Fruit fly (Drosophila melanogaster) whole organism, embryonic: Measurements from ENCODE around the gene CG14853.

Experiments used
- Ada2b ChIP-seq: fragments of 200-800 bp; sonication (Bioruptor generic); IDR thresholded peaks from 2 replicates; pipeline ENCODE4 v1.3.6; 2022; ENCODE audit warnings: missing biosample characterization, missing genetic modification characterization
- Blimp-1 ChIP-seq: fragments of 200-800 bp; sonication (Bioruptor generic); optimal IDR thresholded peaks from 3 replicates; lab custom pipeline; 2018; ENCODE audit warnings: missing biosample characterization, missing genetic modification characterization, mild to moderate bottlenecking, moderate library complexity, missing genetic modification reagents
- C15 ChIP-seq: fragments of 200-800 bp; sonication (Bioruptor generic); IDR thresholded peaks from 3 replicates; pipeline ENCODE4 v1.3.6; 2022; ENCODE audit warnings: missing biosample characterization, missing genetic modification characterization
- CG14860 ChIP-seq: fragments of 200-800 bp; sonication (Bioruptor generic); IDR thresholded peaks from 3 replicates; pipeline ENCODE4 v1.3.6; 2022; ENCODE audit warnings: missing biosample characterization, missing genetic modification characterization; ENCODE audit not compliant: partially characterized antibody
- CG1602 ChIP-seq: fragments of 200-800 bp; sonication (Bioruptor generic); optimal IDR thresholded peaks from 3 replicates; lab custom pipeline; 2016; ENCODE audit warnings: missing biosample characterization, missing genetic modification characterization
- CG1603 ChIP-seq: fragments of 200-800 bp; sonication (Bioruptor generic); optimal IDR thresholded peaks from 2 replicates; lab custom pipeline; 2019; ENCODE audit warnings: missing biosample characterization, mild to moderate bottlenecking, missing genetic modification characterization, moderate library complexity
- CG17912 ChIP-seq: fragments of 200-800 bp; sonication (Bioruptor generic); optimal IDR thresholded peaks from 2 replicates; lab custom pipeline; 2018; ENCODE audit warnings: missing biosample characterization, mild to moderate bottlenecking, missing genetic modification characterization
- CG1792 ChIP-seq: fragments of 200-800 bp; sonication (Bioruptor generic); optimal IDR thresholded peaks from 2 replicates; lab custom pipeline; 2016; ENCODE audit warnings: missing biosample characterization, missing genetic modification characterization
- CG2129 ChIP-seq: fragments of 200-800 bp; sonication (Bioruptor generic); IDR thresholded peaks from 2 replicates; pipeline ENCODE4 v1.3.6; 2022; ENCODE audit warnings: missing biosample characterization, missing genetic modification characterization; ENCODE audit not compliant: partially characterized antibody
- CG42726 ChIP-seq: fragments of 200-800 bp; sonication (Bioruptor generic); IDR thresholded peaks from 2 replicates; pipeline ENCODE4 v1.3.6; 2022; ENCODE audit warnings: missing biosample characterization, missing genetic modification characterization; ENCODE audit not compliant: partially characterized antibody
- CG4404 ChIP-seq: fragments of 200-800 bp; sonication (Bioruptor generic); IDR thresholded peaks from 2 replicates; pipeline ENCODE4 v1.3.6; 2022; ENCODE audit warnings: missing biosample characterization, missing genetic modification characterization
- CG5180 ChIP-seq: fragments of 200-800 bp; sonication (Bioruptor generic); optimal IDR thresholded peaks from 3 replicates; lab custom pipeline; 2017; ENCODE audit warnings: missing biosample characterization, missing genetic modification characterization, mild to moderate bottlenecking, moderate library complexity, missing genetic modification reagents
- CG7357 ChIP-seq: fragments of 200-800 bp; sonication (Bioruptor generic); IDR thresholded peaks from 3 replicates; pipeline ENCODE4 v1.3.6; 2022; ENCODE audit warnings: missing biosample characterization, missing genetic modification characterization
- CG7745 ChIP-seq: fragments of 200-800 bp; sonication (Bioruptor generic); optimal IDR thresholded peaks from 2 replicates; lab custom pipeline; 2018; ENCODE audit warnings: missing biosample characterization, mild to moderate bottlenecking, missing genetic modification characterization, moderate library complexity
- CG9797 ChIP-seq: fragments of 200-800 bp; sonication (Bioruptor generic); optimal IDR thresholded peaks from 3 replicates; lab custom pipeline; 2018; ENCODE audit warnings: missing biosample characterization, mild to moderate bottlenecking, missing genetic modification characterization
- D ChIP-seq, 2 experiments: fragments of 200-800 bp in 1 of 2; fragments of >200 bp in 1 of 2; sonication (Bioruptor generic) in 1 of 2; optimal IDR thresholded peaks; 2 replicates in 1 of 2; 3 replicates in 1 of 2; lab custom pipeline; 2017; ENCODE audit warnings: mild to moderate bottlenecking in 1 of 2, missing biosample characterization in 1 of 2, missing genetic modification characterization in 1 of 2, missing genetic modification reagents in 1 of 2
- D19A ChIP-seq: fragments of 200-800 bp; optimal IDR thresholded peaks from 3 replicates; lab custom pipeline; 2019; ENCODE audit warnings: missing biosample characterization, mild to moderate bottlenecking, missing genetic modification characterization, moderate library complexity
- Deaf1 ChIP-seq: fragments of 200-800 bp; optimal IDR thresholded peaks from 3 replicates; lab custom pipeline; 2019; ENCODE audit warnings: missing biosample characterization, mild to moderate bottlenecking, missing genetic modification characterization, moderate library complexity
- Dfd ChIP-seq, 2 experiments: fragments of >200 bp; optimal IDR thresholded peaks; 2 replicates each; lab custom pipeline; 2017; ENCODE audit warnings: missing biosample characterization in 2 of 2, missing genetic modification characterization in 2 of 2
- Ets65A ChIP-seq: fragments of 200-800 bp; sonication (Bioruptor generic); peaks from one replicate; lab custom pipeline; 2016; ENCODE audit warnings: missing biosample characterization, missing genetic modification characterization
- Fer1 ChIP-seq: fragments of 200-800 bp; sonication (Bioruptor generic); optimal IDR thresholded peaks from 2 replicates; lab custom pipeline; 2017; ENCODE audit warnings: missing biosample characterization, mild to moderate bottlenecking, missing genetic modification characterization
- HLH3B ChIP-seq: fragments of 200-800 bp; sonication (Bioruptor generic); IDR thresholded peaks from 2 replicates; pipeline ENCODE4 v1.3.6; 2022; ENCODE audit warnings: missing biosample characterization, missing genetic modification characterization
- Hr3 ChIP-seq: fragments of 200-800 bp; sonication (Bioruptor generic); optimal IDR thresholded peaks from 3 replicates; lab custom pipeline; 2016; ENCODE audit warnings: missing biosample characterization, missing genetic modification characterization
- Lhr ChIP-seq: fragments of 200-800 bp; sonication (Bioruptor generic); optimal IDR thresholded peaks from 3 replicates; lab custom pipeline; 2017; ENCODE audit warnings: mild to moderate bottlenecking, missing biosample characterization, missing genetic modification reagents, missing genetic modification characterization
- Nf-YA ChIP-seq: fragments of 200-800 bp; sonication (Bioruptor generic); IDR thresholded peaks from 2 replicates; pipeline ENCODE4 v1.3.6; 2022; ENCODE audit warnings: missing biosample characterization, missing genetic modification characterization
- Opbp ChIP-seq: fragments of 200-800 bp; sonication (Bioruptor generic); IDR thresholded peaks from 3 replicates; pipeline ENCODE4 v1.3.6; 2022; ENCODE audit warnings: missing biosample characterization, missing genetic modification characterization; ENCODE audit not compliant: partially characterized antibody
- Trl ChIP-seq, 3 experiments: fragments of >200 bp in 2 of 3; fragments of 200-800 bp in 1 of 3; sonication (Bioruptor generic) in 1 of 3; optimal IDR thresholded peaks; 2 replicates in 1 of 3; 3 replicates in 2 of 3; lab custom pipeline; 2016 to 2017; ENCODE audit warnings: missing biosample characterization in 1 of 3, missing genetic modification characterization in 1 of 3
- Usf ChIP-seq: fragments of 200-800 bp; sonication (Bioruptor generic); optimal IDR thresholded peaks from 2 replicates; lab custom pipeline; 2017; ENCODE audit warnings: missing genotype, missing biosample characterization, missing genetic modification characterization
- Vsx1 ChIP-seq: fragments of 200-800 bp; sonication (Bioruptor generic); optimal IDR thresholded peaks from 2 replicates; lab custom pipeline; 2017; ENCODE audit warnings: missing biosample characterization, mild to moderate bottlenecking, missing genetic modification characterization, missing genetic modification reagents
- Xrp1 ChIP-seq: fragments of 200-800 bp; sonication (Bioruptor generic); IDR thresholded peaks from 2 replicates; pipeline ENCODE4 v1.3.6; 2022; ENCODE audit warnings: missing biosample characterization, missing genetic modification characterization
- YL-1 ChIP-seq: fragments of 200-800 bp; sonication (Bioruptor generic); optimal IDR thresholded peaks from 3 replicates; lab custom pipeline; 2017; ENCODE audit warnings: missing biosample characterization, mild to moderate bottlenecking, missing genetic modification characterization
- ab ChIP-seq: fragments of 200-800 bp; sonication (Bioruptor generic); optimal IDR thresholded peaks from 2 replicates; lab custom pipeline; 2016; ENCODE audit warnings: missing biosample characterization, missing genetic modification characterization
- ap ChIP-seq: fragments of 200-800 bp; sonication (Bioruptor generic); IDR thresholded peaks from 2 replicates; pipeline ENCODE4 v1.3.6; 2022; ENCODE audit warnings: missing biosample characterization, missing genetic modification characterization
- ato ChIP-seq: fragments of 200-800 bp; sonication (Bioruptor generic); IDR thresholded peaks from 2 replicates; pipeline ENCODE4 v1.3.6; 2022; ENCODE audit warnings: missing biosample characterization, missing genetic modification characterization; ENCODE audit not compliant: partially characterized antibody
- bcd ChIP-seq: fragments of 200-800 bp; sonication (Bioruptor generic); optimal IDR thresholded peaks from 2 replicates; lab custom pipeline; 2017; ENCODE audit warnings: missing biosample characterization, mild to moderate bottlenecking, missing genetic modification characterization
- chn ChIP-seq: fragments of 200-800 bp; sonication (Bioruptor generic); optimal IDR thresholded peaks from 2 replicates; lab custom pipeline; 2016; ENCODE audit warnings: missing biosample characterization, missing genetic modification characterization
- dan ChIP-seq: fragments of 200-800 bp; sonication (Bioruptor generic); IDR thresholded peaks from 2 replicates; pipeline ENCODE4 v1.3.6; 2022; ENCODE audit warnings: missing biosample characterization, missing genetic modification characterization
- ems ChIP-seq: fragments of 200-800 bp; sonication (Bioruptor generic); optimal IDR thresholded peaks from 3 replicates; lab custom pipeline; 2016; ENCODE audit warnings: missing biosample characterization, missing genetic modification characterization
- hbn ChIP-seq: fragments of 200-800 bp; sonication (Bioruptor generic); IDR thresholded peaks from 2 replicates; pipeline ENCODE4 v1.3.6; 2022; ENCODE audit warnings: missing biosample characterization, missing genetic modification characterization; ENCODE audit not compliant: partially characterized antibody
- ind ChIP-seq: fragments of 200-800 bp; sonication (Bioruptor generic); optimal IDR thresholded peaks from 3 replicates; lab custom pipeline; 2016; ENCODE audit warnings: missing biosample characterization, missing genetic modification characterization
- jigr1 ChIP-seq: fragments of 200-800 bp; sonication (Bioruptor generic); IDR thresholded peaks from 3 replicates; pipeline ENCODE4 v1.3.6; 2022; ENCODE audit warnings: missing biosample characterization, missing genetic modification characterization
- nerfin-1 ChIP-seq: fragments of 200-800 bp; sonication (Bioruptor generic); optimal IDR thresholded peaks from 3 replicates; lab custom pipeline; 2019; ENCODE audit warnings: missing biosample characterization, mild to moderate bottlenecking, missing genetic modification characterization, moderate library complexity
- sens ChIP-seq: fragments of 200-800 bp; sonication (Bioruptor generic); peaks from one replicate; lab custom pipeline; 2016; ENCODE audit warnings: missing biosample characterization, missing genetic modification characterization
- sna ChIP-seq: fragments of 200-800 bp; sonication (Bioruptor generic); IDR thresholded peaks from 2 replicates; pipeline ENCODE4 v1.3.6; 2022; ENCODE audit warnings: missing biosample characterization, missing genetic modification characterization; ENCODE audit not compliant: partially characterized antibody
- so ChIP-seq: fragments of 200-800 bp; sonication (Bioruptor generic); IDR thresholded peaks from 3 replicates; pipeline ENCODE4 v1.3.6; 2022; ENCODE audit warnings: missing biosample characterization, missing genetic modification characterization
- tap ChIP-seq: fragments of 200-800 bp; optimal IDR thresholded peaks from 3 replicates; lab custom pipeline; 2019; ENCODE audit warnings: missing biosample characterization, mild to moderate bottlenecking, missing genetic modification characterization, moderate library complexity
- vfl ChIP-seq: fragments of 200-800 bp; sonication (Bioruptor generic); optimal IDR thresholded peaks from 2 replicates; lab custom pipeline; 2016; ENCODE audit warnings: missing biosample characterization, missing genetic modification characterization
- vvl ChIP-seq: fragments of 200-800 bp; sonication (Bioruptor generic); IDR thresholded peaks from 2 replicates; pipeline ENCODE4 v1.3.6; 2022; ENCODE audit warnings: missing biosample characterization, missing genetic modification characterization
- zen2 ChIP-seq: fragments of 200-800 bp; sonication (Bioruptor generic); IDR thresholded peaks from 3 replicates; pipeline ENCODE4 v1.3.6; 2022; ENCODE audit warnings: missing biosample characterization, missing genetic modification characterization; ENCODE audit not compliant: partially characterized antibody

The CG14853 gene

DNA sequence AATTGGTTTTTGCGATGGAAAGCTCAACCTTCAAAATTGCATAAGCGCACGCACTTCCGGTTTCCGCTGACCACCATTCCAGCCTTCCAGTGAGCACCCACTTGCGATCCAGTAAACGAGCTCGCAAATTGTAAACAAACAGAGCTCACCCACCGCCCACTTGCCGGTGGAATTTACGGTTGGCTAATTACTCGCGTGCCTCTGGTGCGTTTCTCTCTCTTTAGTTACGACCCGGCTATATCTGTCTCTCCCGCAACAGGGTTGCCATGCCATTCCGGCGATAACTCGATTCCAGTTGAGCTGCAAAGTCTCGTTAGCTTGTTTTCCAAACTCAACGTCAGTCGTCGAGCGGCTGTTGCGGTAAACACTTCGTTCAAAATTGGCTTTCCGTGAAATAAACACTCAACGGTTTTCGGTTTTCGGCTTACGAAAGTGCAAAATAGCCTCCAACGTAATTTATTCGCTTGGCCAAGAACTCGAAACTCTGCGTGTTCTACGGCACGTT is 20.7 kb downstream of the CG14853 start, which contains the start of gene Cad88C (continued):
- peak; percentile 74 for TF ChIP-seq Vsx1 (GFP tag; lab: Kevin White, UChicago)
- peak; percentile 1 for TF ChIP-seq chn (GFP tag; lab: Kevin White, UChicago)
- no peak for TF ChIP-seq Nf-YA (GFP tag; lab: Robert Waterston, UW)
- no peak for TF ChIP-seq C15 (GFP tag; lab: Robert Waterston, UW)
- TF ChIP-seq vvl (GFP tag; lab: Robert Waterston, UW) = peak; percentile 24; the same call in 1 of the 2 replicates
- peak; percentile 26 to 27 for TF ChIP-seq Trl (optimal IDR thresholded peaks at IDR 0.05; lab: Kevin White, UChicago)
- TF ChIP-seq Trl (GFP tag; optimal IDR thresholded peaks at IDR 0.05; lab: Kevin White, UChicago) = no peak
- no peak for TF ChIP-seq D (optimal IDR thresholded peaks at IDR 0.05; lab: Kevin White, UChicago)
- TF ChIP-seq D (GFP tag; optimal IDR thresholded peaks at IDR 0.05; lab: Kevin White, UChicago) = no peak
- TF ChIP-seq nerfin-1 (tag; lab: Kevin White, UChicago) = peak; percentile 40
- TF ChIP-seq CG9797 (GFP tag; lab: Kevin White, UChicago) = no peak
- no peak for TF ChIP-seq YL-1 (GFP tag; lab: Kevin White, UChicago)
- 0 out of 2 replicates have a peak, but pooled peaks have one; percentile 21 for TF ChIP-seq sna
- TF ChIP-seq CG7745 (tag; lab: Kevin White, UChicago) = no peak
- TF ChIP-seq zen2 = 0 out of 3 replicates have a peak, but pooled peaks have one; percentile 36

DNA sequence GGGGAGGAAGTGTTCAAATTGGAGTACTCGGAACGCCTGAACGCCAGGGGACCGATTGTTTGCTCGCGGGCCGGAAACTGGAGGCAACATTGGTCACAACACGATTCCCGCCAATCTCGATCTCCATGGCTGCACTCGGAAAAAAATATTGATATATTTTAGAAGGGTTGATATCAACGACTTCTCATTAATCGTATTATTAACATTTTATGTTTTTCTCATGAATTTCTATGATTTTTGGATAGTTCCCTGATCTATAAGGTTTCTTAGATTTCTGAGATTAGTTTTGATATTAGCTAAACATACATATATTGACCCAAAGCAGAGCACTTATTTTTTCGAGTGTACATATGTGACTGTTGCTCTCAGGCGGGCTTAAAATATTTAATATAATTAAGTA is 22.5 kb downstream of the CG14853 start:
- no peak for TF ChIP-seq CG17912
- no peak for TF ChIP-seq jigr1 (GFP tag; lab: Robert Waterston, UW)
- no peak for TF ChIP-seq CG42726 (GFP tag; lab: Robert Waterston, UW)
- peak; percentile 4 for TF ChIP-seq Ets65A (GFP tag; lab: Kevin White, UChicago)
- no peak for TF ChIP-seq ind (GFP tag; lab: Kevin White, UChicago)
- TF ChIP-seq ems (GFP tag; lab: Kevin White, UChicago) = no peak
- no peak for TF ChIP-seq tap (tag; lab: Kevin White, UChicago)
- TF ChIP-seq Hr3 (GFP tag; lab: Kevin White, UChicago) = no peak
- TF ChIP-seq ap (GFP tag; lab: Robert Waterston, UW) = no peak
- no peak for TF ChIP-seq vfl (GFP tag; lab: Kevin White, UChicago)
- TF ChIP-seq sens (GFP tag; lab: Kevin White, UChicago) = peak; percentile 75
- no peak for TF ChIP-seq HLH3B
- no peak for TF ChIP-seq dan (GFP tag; lab: Robert Waterston, UW)
- peak; percentile 17 for TF ChIP-seq Blimp-1
- TF ChIP-seq bcd (GFP tag; lab: Kevin White, UChicago) = no peak
- TF ChIP-seq CG2129 = no peak
- TF ChIP-seq CG5180 (GFP tag; lab: Kevin White, UChicago) = no peak
- no peak for TF ChIP-seq Usf (GFP tag; lab: Kevin White, UChicago)
- no peak for TF ChIP-seq ab (GFP tag; lab: Kevin White, UChicago)
- TF ChIP-seq Opbp (GFP tag; lab: Robert Waterston, UW) = no peak
- TF ChIP-seq CG4404 (GFP tag; lab: Robert Waterston, UW) = no peak
- TF ChIP-seq hbn (GFP tag; lab: Robert Waterston, UW) = no peak
- TF ChIP-seq CG1792 (GFP tag; lab: Kevin White, UChicago) = no peak
- TF ChIP-seq ato (GFP tag; lab: Robert Waterston, UW) = no peak
- peak; percentile 10 for TF ChIP-seq D19A
- TF ChIP-seq Dfd (GFP tag; optimal IDR thresholded peaks at IDR 0.05; lab: Kevin White, UChicago) = no peak
- no peak for TF ChIP-seq CG14860 (GFP tag; lab: Robert Waterston, UW)
- no peak for TF ChIP-seq Lhr
- no peak for TF ChIP-seq Deaf1 (tag; lab: Kevin White, UChicago)
- TF ChIP-seq CG1603 (tag; lab: Kevin White, UChicago) = no peak
- no peak for TF ChIP-seq Fer1 (GFP tag; lab: Kevin White, UChicago)
- TF ChIP-seq CG1602 (GFP tag; lab: Kevin White, UChicago) = no peak
- TF ChIP-seq Ada2b (GFP tag; lab: Robert Waterston, UW) = no peak
- no peak for TF ChIP-seq CG7357 (GFP tag; lab: Robert Waterston, UW)
- TF ChIP-seq so (GFP tag; lab: Robert Waterston, UW) = no peak
- TF ChIP-seq Xrp1 (GFP tag; lab: Robert Waterston, UW) = no peak
